Worm (Caenorhabditis elegans) whole organism, L1 larva: ENCODE results near the gene taap-1.
A peak's percentile ranks its signal among the peaks of the same experiment; 100 is the strongest.

Experiments
- C04F5.9 ChIP-seq: sonication (generic microtip); optimal IDR thresholded peaks from 2 replicates; lab custom pipeline; 2016; ENCODE audit warnings: missing genetic modification characterization, missing compliant biosample characterization
- C34B4.2 ChIP-seq: sonication (generic microtip); optimal IDR thresholded peaks from 2 replicates; lab custom pipeline; 2017; ENCODE audit warnings: mild to moderate bottlenecking, missing genetic modification characterization, missing compliant biosample characterization
- aha-1 ChIP-seq: fragments of 150-350 bp; optimal IDR thresholded peaks from 2 replicates; lab custom pipeline; 2014; ENCODE audit warnings: missing biosample characterization, missing genetic modification characterization
- aly-2 ChIP-seq: fragments of 150-350 bp; optimal IDR thresholded peaks from 2 replicates; lab custom pipeline; 2014; ENCODE audit warnings: missing biosample characterization, missing genetic modification characterization
- blmp-1 ChIP-seq: fragments of 150-350 bp; optimal IDR thresholded peaks from 2 replicates; lab custom pipeline; 2014; ENCODE audit warnings: missing biosample characterization, missing genetic modification characterization
- ceh-90 ChIP-seq: sonication (generic microtip); optimal IDR thresholded peaks from 2 replicates; lab custom pipeline; 2016; ENCODE audit warnings: missing genetic modification characterization, missing compliant biosample characterization
- dpl-1 ChIP-seq, 3 experiments: fragments of 150-350 bp in 2 of 3; sonication (generic microtip) in 1 of 3; optimal IDR thresholded peaks; 2 replicates each; lab custom pipeline; 2014 to 2017; ENCODE audit warnings: missing biosample characterization in 3 of 3, missing genetic modification characterization in 3 of 3, missing genetic modification reagents in 3 of 3
- efl-1 ChIP-seq, 4 experiments: fragments of 150-350 bp; optimal IDR thresholded peaks in 3 of 4; peaks in 1 of 4; 1 replicate in 1 of 4; 2 replicates in 3 of 4; lab custom pipeline; 2014; ENCODE audit warnings: missing biosample characterization in 2 of 4, missing genetic modification characterization in 2 of 4, missing genetic modification reagents in 2 of 4
- efl-3 ChIP-seq: fragments of 200-800 bp; sonication (Bioruptor generic); optimal IDR thresholded peaks from 2 replicates; lab custom pipeline; 2018; ENCODE audit warnings: mild to moderate bottlenecking, missing genetic modification characterization, missing compliant biosample characterization
- egl-13 ChIP-seq: sonication (generic microtip); optimal IDR thresholded peaks from 2 replicates; lab custom pipeline; 2016; ENCODE audit warnings: missing genotype, missing genetic modification reagents, missing genetic modification characterization, missing compliant biosample characterization
- elt-3 ChIP-seq, 6 experiments: fragments of 150-350 bp in 1 of 6; sonication (generic microtip); optimal IDR thresholded peaks; 2 replicates each; lab custom pipeline; 2017 to 2018; ENCODE audit warnings: missing biosample characterization in 6 of 6, missing genetic modification characterization in 6 of 6, inconsistent platforms in 1 of 6
- fkh-4 ChIP-seq: sonication (generic microtip); optimal IDR thresholded peaks from 2 replicates; lab custom pipeline; 2016; ENCODE audit warnings: missing compliant biosample characterization, missing genetic modification characterization, borderline replicate concordance
- fkh-8 ChIP-seq: sonication (generic microtip); optimal IDR thresholded peaks from 2 replicates; lab custom pipeline; 2016; ENCODE audit warnings: mild to moderate bottlenecking, missing genetic modification characterization, missing compliant biosample characterization
- hlh-4 ChIP-seq: sonication (generic microtip); optimal IDR thresholded peaks from 2 replicates; lab custom pipeline; 2016; ENCODE audit warnings: mild to moderate bottlenecking, missing genetic modification characterization, missing compliant biosample characterization
- isw-1 ChIP-seq: fragments of 200-800 bp; sonication (Bioruptor generic); IDR thresholded peaks from 2 replicates; pipeline ENCODE4 v1.3.6; 2022; ENCODE audit warnings: missing genetic modification characterization, missing compliant biosample characterization
- lin-13 ChIP-seq: fragments of 150-350 bp; optimal IDR thresholded peaks from 2 replicates; lab custom pipeline; 2014; ENCODE audit warnings: missing biosample characterization, missing genetic modification reagents, missing genetic modification characterization
- lin-14 ChIP-seq: fragments of 200-800 bp; sonication (Bioruptor generic); optimal IDR thresholded peaks from 2 replicates; lab custom pipeline; 2018; ENCODE audit warnings: mild to moderate bottlenecking, missing genetic modification characterization, moderate library complexity, missing compliant biosample characterization
- lin-15B ChIP-seq: fragments of 150-350 bp; sonication (generic microtip); optimal IDR thresholded peaks from 3 replicates; lab custom pipeline; 2014; ENCODE audit warnings: missing biosample characterization, missing genetic modification characterization
- lin-39 ChIP-seq: fragments of 150-350 bp; optimal IDR thresholded peaks from 2 replicates; lab custom pipeline; 2014; ENCODE audit warnings: missing biosample characterization, missing genetic modification reagents, missing genetic modification characterization
- lsy-2 ChIP-seq, 2 experiments: fragments of 150-350 bp; optimal IDR thresholded peaks; 2 replicates each; lab custom pipeline; 2014; ENCODE audit warnings: missing biosample characterization in 2 of 2, missing genetic modification characterization in 2 of 2
- mab-9 ChIP-seq: fragments of 200-800 bp; sonication (Bioruptor generic); IDR thresholded peaks from 2 replicates; pipeline ENCODE4 v1.3.6; 2022; ENCODE audit warnings: missing genetic modification reagents, missing genetic modification characterization, missing compliant biosample characterization
- mdl-1 ChIP-seq, 2 experiments: fragments of 150-350 bp; optimal IDR thresholded peaks; 2 replicates each; lab custom pipeline; 2014 to 2017; ENCODE audit warnings: missing biosample characterization in 2 of 2, missing genetic modification characterization in 2 of 2, inconsistent platforms in 1 of 2
- mep-1 ChIP-seq: fragments of 150-350 bp; optimal IDR thresholded peaks from 2 replicates; lab custom pipeline; 2014; ENCODE audit warnings: missing biosample characterization, missing genetic modification characterization
- nhr-19 ChIP-seq: fragments of 200-800 bp; sonication (Bioruptor generic); conservative IDR thresholded peaks from 2 replicates; pipeline ENCODE4 v1.3.6; 2022; ENCODE audit warnings: missing genetic modification characterization, missing compliant biosample characterization
- nhr-20 ChIP-seq: sonication (generic microtip); optimal IDR thresholded peaks from 2 replicates; lab custom pipeline; 2016; ENCODE audit warnings: mild to moderate bottlenecking, missing genetic modification characterization, missing compliant biosample characterization
- nhr-237 ChIP-seq: fragments of 150-350 bp; optimal IDR thresholded peaks from 2 replicates; lab custom pipeline; 2014; ENCODE audit warnings: missing biosample characterization, missing genetic modification characterization
- nhr-28 ChIP-seq: fragments of 150-350 bp; optimal IDR thresholded peaks from 2 replicates; lab custom pipeline; 2014; ENCODE audit warnings: missing biosample characterization, missing genetic modification characterization
- nhr-47 ChIP-seq: sonication (generic microtip); optimal IDR thresholded peaks from 2 replicates; lab custom pipeline; 2016; ENCODE audit warnings: mild to moderate bottlenecking, missing genetic modification characterization, moderate library complexity, missing compliant biosample characterization
- nhr-71 ChIP-seq: sonication (generic microtip); optimal IDR thresholded peaks from 2 replicates; lab custom pipeline; 2016; ENCODE audit warnings: mild to moderate bottlenecking, missing genetic modification characterization, moderate library complexity, missing compliant biosample characterization
- nhr-77 ChIP-seq: fragments of 150-350 bp; optimal IDR thresholded peaks from 2 replicates; lab custom pipeline; 2014; ENCODE audit warnings: missing biosample characterization, missing genetic modification characterization
- nhr-85 ChIP-seq: sonication (generic microtip); peaks from one replicate; lab custom pipeline; 2016; ENCODE audit warnings: missing genetic modification characterization, inconsistent platforms, missing compliant biosample characterization
- nhr-90 ChIP-seq: sonication (generic microtip); optimal IDR thresholded peaks from 2 replicates; lab custom pipeline; 2016; ENCODE audit warnings: mild to moderate bottlenecking, missing genetic modification characterization, missing compliant biosample characterization; ENCODE audit not compliant: poor library complexity
- pax-3 ChIP-seq: fragments of 200-800 bp; sonication (Bioruptor generic); optimal IDR thresholded peaks from 2 replicates; lab custom pipeline; 2018; ENCODE audit warnings: mild to moderate bottlenecking, missing genetic modification characterization, moderate library complexity, missing compliant biosample characterization
- rnt-1 ChIP-seq: sonication (generic microtip); optimal IDR thresholded peaks from 2 replicates; lab custom pipeline; 2016; ENCODE audit warnings: mild to moderate bottlenecking, missing genetic modification characterization, moderate library complexity, missing compliant biosample characterization
- skn-1 ChIP-seq: fragments of 150-350 bp; optimal IDR thresholded peaks from 2 replicates; lab custom pipeline; 2014; ENCODE audit warnings: missing biosample characterization, missing genetic modification characterization
- snu-23 ChIP-seq: sonication (generic microtip); optimal IDR thresholded peaks from 2 replicates; lab custom pipeline; 2016; ENCODE audit warnings: missing genetic modification characterization, missing compliant biosample characterization
- swsn-7 ChIP-seq: sonication (generic microtip); optimal IDR thresholded peaks from 2 replicates; lab custom pipeline; 2016; ENCODE audit warnings: missing genetic modification characterization, missing compliant biosample characterization
- vab-15 ChIP-seq: sonication (generic microtip); optimal IDR thresholded peaks from 2 replicates; lab custom pipeline; 2017; ENCODE audit warnings: missing genotype, mild to moderate bottlenecking, missing genetic modification characterization, missing compliant biosample characterization
- zip-4 ChIP-seq: fragments of 200-800 bp; sonication (Bioruptor generic); optimal IDR thresholded peaks from 2 replicates; lab custom pipeline; 2018; ENCODE audit warnings: mild to moderate bottlenecking, missing genetic modification characterization, moderate library complexity, missing compliant biosample characterization
- ztf-11 ChIP-seq, 2 experiments: sonication (generic microtip); optimal IDR thresholded peaks; 2 replicates each; lab custom pipeline; 2016 to 2017; ENCODE audit warnings: missing genetic modification characterization in 2 of 2, missing biosample characterization in 1 of 2, missing compliant biosample characterization in 1 of 2

Gene taap-1

DNA sequence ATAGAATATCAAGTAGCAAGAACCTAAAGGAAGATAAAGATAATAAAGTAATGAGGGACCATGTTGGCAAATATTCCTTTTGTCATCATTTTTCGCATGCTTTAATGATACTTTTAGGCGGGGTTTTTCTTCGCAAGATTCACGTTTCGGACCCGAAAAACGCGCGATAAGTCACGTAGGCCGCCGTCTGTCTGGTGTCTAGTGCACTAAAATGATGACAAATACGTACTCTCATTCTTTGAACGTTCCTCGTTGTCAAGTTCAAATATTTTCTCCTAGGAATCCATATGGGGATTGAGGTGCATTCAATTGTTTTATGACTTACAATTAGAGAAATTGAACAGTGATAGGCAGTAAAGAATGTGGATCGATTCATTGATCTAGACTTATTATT, at the start of gene taap-1:
taap-1 (minus strand) TSS at position 79 of the 394 bp plus-strand sequence.
- TF ChIP-seq nhr-237 (tag; lab: Kevin White, UChicago) (no peak), blmp-1 (tag; lab: Kevin White, UChicago) (peak; percentile 20), zip-4 (GFP tag; lab: Kevin White, UChicago) (no peak), snu-23 (peak; percentile 53), C04F5.9 (no peak), lin-15B (tag; lab: Kevin White, UChicago) (no peak), efl-3 (no peak), lin-39 (tag; lab: Kevin White, UChicago) (no peak), pax-3 (no peak), fkh-8 (peak; percentile 54), skn-1 (tag; lab: Kevin White, UChicago) (peak; percentile 97), aha-1 (tag; lab: Kevin White, UChicago) (peak; percentile 79), nhr-71 (tag; lab: Kevin White, UChicago) (peak; percentile 27), isw-1 (GFP tag; lab: Robert Waterston, UW) (no peak), hlh-4 (tag; lab: Kevin White, UChicago) (no peak), nhr-28 (tag; lab: Kevin White, UChicago) (no peak), nhr-77 (no peak), nhr-19 (peak; percentile 49), efl-1 (optimal IDR thresholded peaks at IDR 0.05; lab: Kevin White, UChicago) (no peak), efl-1 (GFP tag; optimal IDR thresholded peaks at IDR 0.05 in 1 of 2; lab: Kevin White, UChicago) (peak in 1 of 2 experiments; percentile 46), vab-15 (tag; lab: Kevin White, UChicago) (no peak), aly-2 (no peak), swsn-7 (tag; lab: Kevin White, UChicago) (no peak), mdl-1 (tag; optimal IDR thresholded peaks at IDR 0.05; lab: Kevin White, UChicago) (no peak), nhr-20 (tag; lab: Kevin White, UChicago) (peak; percentile 50), lin-14 (GFP tag; lab: Kevin White, UChicago) (peak; percentile 79), fkh-4 (tag; lab: Kevin White, UChicago) (no peak), nhr-90 (tag; lab: Kevin White, UChicago) (no peak)

DNA sequence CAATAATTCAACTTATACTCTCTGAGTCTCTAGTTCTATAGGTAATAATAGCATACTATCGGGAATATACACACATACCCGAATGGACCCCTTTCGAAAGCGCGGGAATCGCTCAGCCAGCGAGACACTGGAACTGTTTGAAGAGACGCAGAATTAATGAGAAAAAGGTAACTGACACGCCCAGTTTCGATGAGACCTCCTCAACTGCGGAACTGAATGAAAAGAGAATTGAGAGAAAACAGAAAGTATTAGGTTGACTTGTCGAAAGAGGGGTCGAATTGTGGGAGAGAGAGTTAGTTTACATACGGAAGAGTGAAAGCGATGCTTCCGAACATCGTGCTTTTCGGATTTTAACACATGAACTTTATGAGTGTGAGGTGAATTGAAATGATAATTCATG, 48.3 kb upstream of the taap-1 start:
- peak; percentile 6 for TF ChIP-seq rnt-1 (tag; lab: Kevin White, UChicago)
- TF ChIP-seq nhr-85 (tag; lab: Kevin White, UChicago), result peak; percentile 8
- TF ChIP-seq C34B4.2 (tag; lab: Kevin White, UChicago), result no peak
- TF ChIP-seq efl-1 (optimal IDR thresholded peaks at IDR 0.05; lab: Kevin White, UChicago), result no peak
- TF ChIP-seq efl-1 (GFP tag; optimal IDR thresholded peaks at IDR 0.05 in 1 of 2; lab: Kevin White, UChicago), result peak in 1 of 2 experiments; percentile 31
- TF ChIP-seq snu-23, result peak; percentile 11
- TF ChIP-seq nhr-47, result no peak
- no peak for TF ChIP-seq vab-15 (tag; lab: Kevin White, UChicago)
- TF ChIP-seq blmp-1 (tag; lab: Kevin White, UChicago), result peak; percentile 98
- no peak for TF ChIP-seq dpl-1 (GFP tag; optimal IDR thresholded peaks at IDR 0.05; lab: Kevin White, UChicago)
- TF ChIP-seq ztf-11 (tag; optimal IDR thresholded peaks at IDR 0.05; lab: Kevin White, UChicago), result no peak

DNA sequence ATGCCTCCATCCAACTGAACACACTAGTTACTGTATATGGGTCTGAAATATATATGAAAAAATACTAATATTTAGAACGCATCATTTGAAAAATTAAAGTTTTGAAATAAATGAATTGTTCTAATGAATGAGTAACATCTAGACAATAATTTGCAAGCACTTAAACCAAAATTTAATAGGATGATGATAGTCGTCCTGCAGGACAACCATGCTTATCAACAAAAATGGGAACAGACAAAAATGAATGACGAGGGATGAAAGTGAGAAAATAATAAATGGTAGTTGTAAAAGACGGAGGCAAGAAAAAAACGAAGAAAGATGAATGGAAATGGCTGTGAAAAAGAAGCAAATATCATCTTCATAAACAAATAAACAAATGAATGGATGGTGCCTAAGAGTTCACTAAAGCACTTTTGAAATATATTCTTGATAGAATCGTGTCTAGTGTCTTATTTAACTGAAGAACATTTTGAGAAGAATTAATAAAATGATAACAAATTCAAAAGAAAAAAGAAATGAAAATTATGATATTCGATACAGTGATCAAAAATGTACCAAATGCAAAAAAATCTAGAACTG, 47.6 kb upstream of the taap-1 start, which contains the start of gene gldi-7:
gldi-7 (minus strand) TSS at position 42 of the 579 bp plus-strand sequence.
- no peak for TF ChIP-seq efl-1 (optimal IDR thresholded peaks at IDR 0.05; lab: Kevin White, UChicago)
- peak in 1 of 2 experiments; percentile 54 for TF ChIP-seq efl-1 (GFP tag; optimal IDR thresholded peaks at IDR 0.05 in 1 of 2; lab: Kevin White, UChicago)
- no peak for TF ChIP-seq swsn-7 (tag; lab: Kevin White, UChicago)
- peak; percentile 11 for TF ChIP-seq blmp-1 (tag; lab: Kevin White, UChicago)

DNA sequence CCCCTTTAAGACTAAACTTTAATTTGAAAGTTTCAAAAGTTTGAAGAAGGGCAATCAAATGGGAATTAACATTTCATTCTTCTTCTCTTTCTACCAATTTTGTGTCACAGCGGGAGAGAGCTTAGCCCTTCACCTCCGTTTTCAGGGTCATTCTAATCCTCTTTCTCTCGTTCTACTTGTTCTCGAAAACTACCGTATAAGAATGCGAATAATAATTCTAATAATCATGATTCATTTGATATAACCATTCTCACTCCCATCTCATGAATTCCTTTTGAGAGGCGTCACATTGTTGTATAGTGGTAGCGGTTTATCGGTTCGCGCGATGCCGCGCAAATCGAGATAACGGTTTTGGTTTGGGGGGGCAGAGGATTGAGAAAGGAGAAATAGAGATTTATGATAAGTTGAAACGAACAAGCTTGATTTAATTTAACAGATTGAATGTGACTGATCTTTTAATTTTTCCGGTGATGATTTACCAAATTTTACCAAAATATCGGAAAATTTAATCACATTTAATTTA, 45.6 kb upstream of the taap-1 start:
- TF ChIP-seq isw-1 (GFP tag; lab: Robert Waterston, UW) (no peak), egl-13 (tag; lab: Kevin White, UChicago) (no peak), mep-1 (tag; lab: Kevin White, UChicago) (peak; percentile 9), snu-23 (peak; percentile 13), nhr-85 (tag; lab: Kevin White, UChicago) (peak; percentile 60), lin-13 (no peak), mab-9 (no peak), elt-3 (tag; optimal IDR thresholded peaks at IDR 0.05; lab: Kevin White, UChicago) (peak in 1 of 6 experiments; percentile 29), blmp-1 (tag; lab: Kevin White, UChicago) (peak; percentile 75), lin-14 (GFP tag; lab: Kevin White, UChicago) (peak; percentile 2), lsy-2 (tag; optimal IDR thresholded peaks at IDR 0.05; lab: Kevin White, UChicago) (peak in 1 of 2 experiments; percentile 13), ceh-90 (tag; lab: Kevin White, UChicago) (no peak), nhr-77 (no peak), nhr-28 (tag; lab: Kevin White, UChicago) (no peak)
